Worm (Caenorhabditis elegans) whole organism, L4 larva: ENCODE data around the gene ccm-3.

Experiments used
- aha-1 ChIP-seq: fragments of 150-350 bp; peaks from one replicate; lab custom pipeline; 2014; ENCODE audit warnings: missing biosample characterization, missing genetic modification characterization
- aly-2 ChIP-seq: sonication (generic microtip); optimal IDR thresholded peaks from 2 replicates; lab custom pipeline; 2018; ENCODE audit warnings: missing biosample characterization, missing genetic modification characterization
- nhr-42 ChIP-seq: fragments of 200-800 bp; sonication (Bioruptor generic); IDR thresholded peaks from 2 replicates; pipeline ENCODE4 v1.3.6; 2022; ENCODE audit warnings: missing genetic modification characterization, missing compliant biosample characterization
- unc-130 ChIP-seq: sonication (generic microtip); optimal IDR thresholded peaks from 2 replicates; lab custom pipeline; 2016; ENCODE audit warnings: missing genetic modification reagents, missing genetic modification characterization, missing compliant biosample characterization

DNA sequence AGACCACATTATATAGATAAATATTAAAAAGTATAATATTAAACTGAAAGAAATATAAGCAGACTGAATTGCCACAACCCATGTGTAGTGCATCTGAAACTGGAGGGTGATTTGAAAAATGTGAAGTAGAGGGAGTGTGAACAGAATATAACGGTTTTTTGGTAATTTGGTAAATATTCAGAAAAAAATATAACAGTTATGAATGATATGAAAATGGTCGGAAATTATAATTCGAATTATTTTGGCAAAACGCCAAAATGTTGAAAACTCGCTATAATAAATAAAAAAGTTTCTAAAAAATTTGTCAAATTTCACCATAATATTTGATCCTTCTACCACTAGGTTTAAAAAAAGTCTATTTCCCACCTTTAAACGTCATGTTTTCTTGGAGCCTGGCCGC is 4.9 kb downstream of the ccm-3 start, which contains the start of gene srv-2:
- TF ChIP-seq aly-2 (no peak), unc-130 (GFP tag; lab: Kevin White, UChicago) (no peak), nhr-42 (GFP tag; lab: Robert Waterston, UW) (no peak), aha-1 (no peak)
